Fruit fly (Drosophila melanogaster) whole organism, embryonic: ENCODE measurements around the gene Lcp65Ae.
A peak's percentile ranks its signal among the peaks of the same experiment; 100 is the strongest.

Experiments
- BEAF-32 ChIP-seq: fragments of 200-800 bp; sonication (Bioruptor generic); optimal IDR thresholded peaks from 3 replicates; lab custom pipeline; 2017; ENCODE audit warnings: missing biosample characterization, missing genetic modification characterization, mild to moderate bottlenecking, moderate library complexity, missing genetic modification reagents
- CG10147 ChIP-seq: fragments of 200-800 bp; sonication (Bioruptor generic); optimal IDR thresholded peaks from 2 replicates; lab custom pipeline; 2019; ENCODE audit warnings: missing biosample characterization, mild to moderate bottlenecking, missing genetic modification characterization, moderate library complexity
- CG10565 ChIP-seq: fragments of 200-800 bp; sonication (Bioruptor generic); optimal IDR thresholded peaks from 3 replicates; lab custom pipeline; 2016; ENCODE audit warnings: missing biosample characterization, mild to moderate bottlenecking, missing genetic modification characterization
- CG15011 ChIP-seq: fragments of 200-800 bp; sonication (Bioruptor generic); optimal IDR thresholded peaks from 3 replicates; lab custom pipeline; 2018; ENCODE audit warnings: missing biosample characterization, mild to moderate bottlenecking, missing genetic modification characterization
- CG15269 ChIP-seq: fragments of 200-800 bp; sonication (Bioruptor generic); optimal IDR thresholded peaks from 2 replicates; lab custom pipeline; 2018; ENCODE audit warnings: missing biosample characterization, mild to moderate bottlenecking, missing genetic modification characterization, moderate library complexity
- CG1529 ChIP-seq: fragments of 200-800 bp; sonication (Bioruptor generic); optimal IDR thresholded peaks from 3 replicates; lab custom pipeline; 2018; ENCODE audit warnings: missing biosample characterization, missing genetic modification characterization
- CG17328 ChIP-seq: fragments of 200-800 bp; sonication (Bioruptor generic); IDR thresholded peaks from 2 replicates; pipeline ENCODE4 v1.3.6; 2022; ENCODE audit warnings: missing biosample characterization, missing genetic modification characterization
- CG1792 ChIP-seq: fragments of 200-800 bp; sonication (Bioruptor generic); optimal IDR thresholded peaks from 2 replicates; lab custom pipeline; 2016; ENCODE audit warnings: missing biosample characterization, missing genetic modification characterization
- CG2120 ChIP-seq: fragments of 200-800 bp; sonication (Bioruptor generic); optimal IDR thresholded peaks from 3 replicates; lab custom pipeline; 2016; ENCODE audit warnings: missing biosample characterization, missing genetic modification characterization
- CG3838 ChIP-seq: fragments of 200-800 bp; sonication (Bioruptor generic); optimal IDR thresholded peaks from 3 replicates; lab custom pipeline; 2016; ENCODE audit warnings: missing biosample characterization, missing genetic modification characterization
- CG4282 ChIP-seq: fragments of 200-800 bp; sonication (Bioruptor generic); optimal IDR thresholded peaks from 2 replicates; lab custom pipeline; 2016; ENCODE audit warnings: missing biosample characterization, missing genetic modification characterization
- CG8388 ChIP-seq: fragments of 200-800 bp; sonication (Bioruptor generic); optimal IDR thresholded peaks from 2 replicates; lab custom pipeline; 2019; ENCODE audit warnings: missing biosample characterization, mild to moderate bottlenecking, missing genetic modification characterization, moderate library complexity
- CG9215 ChIP-seq: fragments of 200-800 bp; sonication (Bioruptor generic); IDR thresholded peaks from 2 replicates; pipeline ENCODE4 v1.3.6; 2022; ENCODE audit warnings: missing biosample characterization, missing genetic modification characterization
- D ChIP-seq, 2 experiments: fragments of 200-800 bp in 1 of 2; fragments of >200 bp in 1 of 2; sonication (Bioruptor generic) in 1 of 2; optimal IDR thresholded peaks; 2 replicates in 1 of 2; 3 replicates in 1 of 2; lab custom pipeline; 2017; ENCODE audit warnings: mild to moderate bottlenecking in 1 of 2, missing biosample characterization in 1 of 2, missing genetic modification characterization in 1 of 2, missing genetic modification reagents in 1 of 2
- Deaf1 ChIP-seq: fragments of 200-800 bp; optimal IDR thresholded peaks from 3 replicates; lab custom pipeline; 2019; ENCODE audit warnings: missing biosample characterization, mild to moderate bottlenecking, missing genetic modification characterization, moderate library complexity
- Doc2 ChIP-seq: fragments of 200-800 bp; sonication (Bioruptor generic); IDR thresholded peaks from 2 replicates; pipeline ENCODE4 v1.3.6; 2022; ENCODE audit warnings: missing biosample characterization, missing genetic modification characterization
- Fer3 ChIP-seq: fragments of 200-800 bp; sonication (Bioruptor generic); optimal IDR thresholded peaks from 2 replicates; lab custom pipeline; 2018; ENCODE audit warnings: missing biosample characterization, mild to moderate bottlenecking, missing genetic modification characterization, moderate library complexity
- Gug ChIP-seq: fragments of 200-800 bp; sonication (Bioruptor generic); IDR thresholded peaks from 4 replicates; pipeline ENCODE4 v1.3.6; 2022; ENCODE audit warnings: missing biosample characterization, missing genetic modification characterization
- Hr78 ChIP-seq, 2 experiments: fragments of 200-800 bp in 1 of 2; fragments of >200 bp in 1 of 2; sonication (Bioruptor generic) in 1 of 2; optimal IDR thresholded peaks; 2 replicates each; lab custom pipeline; 2017 to 2019; ENCODE audit warnings: missing biosample characterization in 2 of 2, missing genetic modification characterization in 2 of 2, mild to moderate bottlenecking in 1 of 2, moderate library complexity in 1 of 2
- Sry-β ChIP-seq: fragments of 200-800 bp; sonication (Bioruptor generic); optimal IDR thresholded peaks from 2 replicates; lab custom pipeline; 2018; ENCODE audit warnings: missing biosample characterization, mild to moderate bottlenecking, missing genetic modification characterization, moderate library complexity
- Xrp1 ChIP-seq: fragments of 200-800 bp; sonication (Bioruptor generic); IDR thresholded peaks from 2 replicates; pipeline ENCODE4 v1.3.6; 2022; ENCODE audit warnings: missing biosample characterization, missing genetic modification characterization
- bab2 ChIP-seq: fragments of 200-800 bp; sonication (Bioruptor generic); optimal IDR thresholded peaks from 2 replicates; lab custom pipeline; 2016; ENCODE audit warnings: missing biosample characterization, missing genetic modification characterization
- chinmo ChIP-seq: fragments of 200-800 bp; sonication (Bioruptor generic); IDR thresholded peaks from 4 replicates; pipeline ENCODE4 v1.3.6; 2022; ENCODE audit warnings: missing biosample characterization, missing genetic modification characterization; ENCODE audit not compliant: partially characterized antibody
- chm ChIP-seq: fragments of 200-800 bp; sonication (Bioruptor generic); IDR thresholded peaks from 2 replicates; pipeline ENCODE4 v1.3.6; 2022; ENCODE audit warnings: missing biosample characterization, missing genetic modification characterization
- ci ChIP-seq: fragments of 200-800 bp; sonication (Bioruptor generic); IDR thresholded peaks from 3 replicates; pipeline ENCODE4 v1.3.6; 2022; ENCODE audit warnings: missing biosample characterization, missing genetic modification characterization
- dan ChIP-seq: fragments of 200-800 bp; sonication (Bioruptor generic); IDR thresholded peaks from 2 replicates; pipeline ENCODE4 v1.3.6; 2022; ENCODE audit warnings: missing biosample characterization, missing genetic modification characterization
- fd102C ChIP-seq: fragments of 200-800 bp; sonication (Bioruptor generic); optimal IDR thresholded peaks from 2 replicates; lab custom pipeline; 2018; ENCODE audit warnings: missing biosample characterization, mild to moderate bottlenecking, missing genetic modification characterization, moderate library complexity
- fd3F ChIP-seq: fragments of 200-800 bp; sonication (Bioruptor generic); optimal IDR thresholded peaks from 2 replicates; lab custom pipeline; 2018; ENCODE audit warnings: missing biosample characterization, mild to moderate bottlenecking, missing genetic modification characterization, moderate library complexity
- fu2 ChIP-seq: fragments of 200-800 bp; sonication (Bioruptor generic); optimal IDR thresholded peaks from 2 replicates; lab custom pipeline; 2016; ENCODE audit warnings: missing biosample characterization, missing genetic modification characterization
- gce ChIP-seq: fragments of 200-800 bp; sonication (Bioruptor generic); IDR thresholded peaks from 3 replicates; pipeline ENCODE4 v1.3.6; 2022; ENCODE audit warnings: missing biosample characterization, missing genetic modification characterization
- gsb-n ChIP-seq: fragments of 200-800 bp; sonication (Bioruptor generic); optimal IDR thresholded peaks from 3 replicates; lab custom pipeline; 2018; ENCODE audit warnings: missing biosample characterization, mild to moderate bottlenecking, missing genetic modification characterization
- jing ChIP-seq: fragments of 200-800 bp; sonication (Bioruptor generic); optimal IDR thresholded peaks from 2 replicates; lab custom pipeline; 2018; ENCODE audit warnings: missing biosample characterization, mild to moderate bottlenecking, missing genetic modification characterization
- kay ChIP-seq: fragments of 200-800 bp; sonication (Bioruptor generic); optimal IDR thresholded peaks from 2 replicates; lab custom pipeline; 2016; ENCODE audit warnings: missing biosample characterization, missing genetic modification characterization
- lilli ChIP-seq: fragments of 200-800 bp; sonication (Bioruptor generic); optimal IDR thresholded peaks from 3 replicates; lab custom pipeline; 2016; ENCODE audit warnings: missing biosample characterization, missing genetic modification characterization
- lola ChIP-seq, 3 experiments: fragments of >200 bp in 2 of 3; fragments of 200-800 bp in 1 of 3; sonication (Bioruptor generic) in 1 of 3; optimal IDR thresholded peaks; 2 replicates each; lab custom pipeline; 2017 to 2019; ENCODE audit warnings: missing biosample characterization in 3 of 3, missing genetic modification characterization in 3 of 3, mild to moderate bottlenecking in 1 of 3, moderate library complexity in 1 of 3
- nau ChIP-seq: fragments of 200-800 bp; sonication (Bioruptor generic); optimal IDR thresholded peaks from 3 replicates; lab custom pipeline; 2017; ENCODE audit warnings: missing biosample characterization, mild to moderate bottlenecking, missing genetic modification characterization, missing genetic modification reagents
- nerfin-1 ChIP-seq: fragments of 200-800 bp; sonication (Bioruptor generic); optimal IDR thresholded peaks from 3 replicates; lab custom pipeline; 2019; ENCODE audit warnings: missing biosample characterization, mild to moderate bottlenecking, missing genetic modification characterization, moderate library complexity
- oc ChIP-seq: fragments of 200-800 bp; sonication (Bioruptor generic); optimal IDR thresholded peaks from 2 replicates; lab custom pipeline; 2018; ENCODE audit warnings: missing biosample characterization, mild to moderate bottlenecking, missing genetic modification characterization, moderate library complexity
- p53 ChIP-seq: fragments of 200-800 bp; sonication (Bioruptor generic); optimal IDR thresholded peaks from 2 replicates; lab custom pipeline; 2016; ENCODE audit warnings: missing biosample characterization, missing genetic modification characterization
- phol ChIP-seq: fragments of 200-800 bp; sonication (Bioruptor generic); optimal IDR thresholded peaks from 3 replicates; lab custom pipeline; 2018; ENCODE audit warnings: missing biosample characterization, mild to moderate bottlenecking, missing genetic modification characterization, moderate library complexity
- pum ChIP-seq: fragments of 200-800 bp; sonication (Bioruptor generic); optimal IDR thresholded peaks from 2 replicates; lab custom pipeline; 2016; ENCODE audit warnings: missing biosample characterization, missing genetic modification characterization
- ranshi ChIP-seq: fragments of 200-800 bp; sonication (Bioruptor generic); IDR thresholded peaks from 2 replicates; pipeline ENCODE4 v1.3.6; 2022; ENCODE audit warnings: missing biosample characterization, missing genetic modification characterization
- run ChIP-seq: fragments of 200-800 bp; sonication (Bioruptor generic); optimal IDR thresholded peaks from 3 replicates; lab custom pipeline; 2018; ENCODE audit warnings: missing biosample characterization, mild to moderate bottlenecking, missing genetic modification characterization
- slou ChIP-seq: fragments of 200-800 bp; sonication (Bioruptor generic); optimal IDR thresholded peaks from 3 replicates; lab custom pipeline; 2016; ENCODE audit warnings: missing biosample characterization, missing genetic modification characterization
- stc ChIP-seq: fragments of 200-800 bp; sonication (Bioruptor generic); IDR thresholded peaks from 2 replicates; pipeline ENCODE4 v1.3.6; 2022; ENCODE audit warnings: missing biosample characterization, missing genetic modification characterization
- tin ChIP-seq: fragments of 200-800 bp; sonication (Bioruptor generic); optimal IDR thresholded peaks from 3 replicates; lab custom pipeline; 2016; ENCODE audit warnings: missing biosample characterization, missing genetic modification characterization
- wor ChIP-seq: fragments of 200-800 bp; sonication (Bioruptor generic); IDR thresholded peaks from 2 replicates; pipeline ENCODE4 v1.3.6; 2022; ENCODE audit warnings: missing biosample characterization, missing genetic modification characterization
- zfh2 ChIP-seq: fragments of 200-800 bp; sonication (Bioruptor generic); optimal IDR thresholded peaks from 2 replicates; lab custom pipeline; 2016; ENCODE audit warnings: missing biosample characterization, missing genetic modification characterization

Gene Lcp65Ae

DNA sequence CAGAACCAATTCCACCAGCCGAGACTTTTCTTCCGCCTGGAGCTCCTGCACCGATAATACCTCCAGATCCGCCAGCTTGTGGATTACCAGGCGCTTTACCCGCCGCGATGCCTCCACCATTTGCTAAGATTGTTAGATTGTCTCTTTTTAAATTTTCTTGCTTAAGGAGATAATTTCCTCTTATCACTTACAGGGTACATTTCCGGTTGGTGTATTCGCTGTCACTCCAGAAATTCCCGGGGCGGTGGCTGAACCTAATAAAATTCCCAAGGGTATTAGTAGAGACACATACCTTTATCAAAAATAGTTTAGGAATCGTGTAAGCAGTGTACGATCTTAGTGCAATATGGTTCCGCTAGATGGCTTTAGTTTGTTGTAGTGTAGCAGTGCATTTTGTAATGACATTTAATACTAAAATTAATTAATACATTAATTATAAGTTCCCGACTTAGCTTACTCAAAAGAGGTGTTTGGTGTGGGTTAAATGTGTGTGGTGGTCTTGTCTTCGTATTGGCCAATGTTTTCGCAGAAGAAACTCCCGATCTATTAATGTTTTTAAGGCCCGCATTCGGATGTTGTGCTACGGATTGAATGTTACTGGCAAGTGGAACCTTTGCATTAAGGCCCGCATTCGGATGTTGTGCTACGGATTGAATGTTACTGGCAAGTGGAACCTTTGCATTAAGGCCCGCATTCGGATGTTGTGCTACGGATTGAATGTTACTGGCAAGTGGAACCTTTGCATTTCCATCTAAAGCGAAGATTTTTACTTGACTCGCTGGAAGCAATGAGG, 13.1 kb downstream of the Lcp65Ae start (continued):
- no peak for TF ChIP-seq run (tag; lab: Kevin White, UChicago)
- TF ChIP-seq Deaf1 (tag; lab: Kevin White, UChicago), result peak; percentile 3
- peak; percentile 54 for TF ChIP-seq CG10147 (GFP tag; lab: Kevin White, UChicago)
- TF ChIP-seq zfh2 (GFP tag; lab: Kevin White, UChicago), result no peak
- peak; percentile 82 for TF ChIP-seq fd102C (GFP tag; lab: Kevin White, UChicago)
- peak in 1 of 3 experiments; percentile 76 for TF ChIP-seq lola (GFP tag; optimal IDR thresholded peaks at IDR 0.05; lab: Kevin White, UChicago)
- no peak for TF ChIP-seq fd3F (GFP tag; lab: Kevin White, UChicago)
- TF ChIP-seq CG8388 (GFP tag; lab: Kevin White, UChicago), result peak; percentile 55
- TF ChIP-seq CG9215 (GFP tag; lab: Robert Waterston, UW), result peak; percentile 28; the same call in 1 of the 2 replicates
- peak; percentile 72 for TF ChIP-seq nerfin-1 (tag; lab: Kevin White, UChicago)
- TF ChIP-seq lilli (GFP tag; lab: Kevin White, UChicago), result peak; percentile 32
- peak; percentile 76; the same call in 1 of the 2 replicates for TF ChIP-seq ranshi
- peak; percentile 41 for TF ChIP-seq jing (GFP tag; lab: Kevin White, UChicago)
- TF ChIP-seq fu2 (GFP tag; lab: Kevin White, UChicago), result no peak
- TF ChIP-seq bab2 (GFP tag; lab: Kevin White, UChicago), result peak; percentile 42
- TF ChIP-seq CG4282 (GFP tag; lab: Kevin White, UChicago), result no peak
- peak; percentile 87 for TF ChIP-seq nau (GFP tag; lab: Kevin White, UChicago)
- TF ChIP-seq CG3838 (GFP tag; lab: Kevin White, UChicago), result peak; percentile 4
- no peak for TF ChIP-seq kay (GFP tag; lab: Kevin White, UChicago)
- TF ChIP-seq CG10565, result peak; percentile 24
- peak; percentile 63 for TF ChIP-seq gsb-n (tag; lab: Kevin White, UChicago)
- peak; percentile 12 for TF ChIP-seq oc (tag; lab: Kevin White, UChicago)
- peak; percentile 94 for TF ChIP-seq chm (GFP tag; lab: Robert Waterston, UW)
- TF ChIP-seq ci (GFP tag; lab: Robert Waterston, UW), result peak; percentile 98
- peak; percentile 2 for TF ChIP-seq slou (GFP tag; lab: Kevin White, UChicago)
- peak; percentile 41 for TF ChIP-seq Xrp1 (GFP tag; lab: Robert Waterston, UW)
- TF ChIP-seq wor (GFP tag; lab: Robert Waterston, UW), result peak; percentile 18; the same call in 1 of the 2 replicates
- no peak for TF ChIP-seq D (optimal IDR thresholded peaks at IDR 0.05; lab: Kevin White, UChicago)
- TF ChIP-seq D (GFP tag; optimal IDR thresholded peaks at IDR 0.05; lab: Kevin White, UChicago), result peak; percentile 76
- TF ChIP-seq chinmo (GFP tag; lab: Robert Waterston, UW), result no peak
- peak; percentile 56 for TF ChIP-seq CG1792 (GFP tag; lab: Kevin White, UChicago)
- TF ChIP-seq gce (GFP tag; lab: Robert Waterston, UW), result peak; percentile 94
- peak; percentile 69 for TF ChIP-seq tin
- no peak for TF ChIP-seq Hr78 (GFP tag; optimal IDR thresholded peaks at IDR 0.05; lab: Kevin White, UChicago)
- TF ChIP-seq stc, result peak; percentile 89
- TF ChIP-seq CG17328 (GFP tag; lab: Robert Waterston, UW), result peak; percentile 89
- TF ChIP-seq BEAF-32 (GFP tag; lab: Kevin White, UChicago), result peak; percentile 28
- TF ChIP-seq pum, result no peak
- peak; percentile 46 for TF ChIP-seq CG1529 (GFP tag; lab: Kevin White, UChicago)
- no peak for TF ChIP-seq Doc2 (GFP tag; lab: Robert Waterston, UW)
- peak; percentile 71 for TF ChIP-seq CG15011 (GFP tag; lab: Kevin White, UChicago)
- peak; percentile 75 for TF ChIP-seq Fer3 (tag; lab: Kevin White, UChicago)
- TF ChIP-seq CG15269, result peak; percentile 63
- peak; percentile 20; the same call in 1 of the 4 replicates for TF ChIP-seq Gug (GFP tag; lab: Robert Waterston, UW)
- peak; percentile 70 for TF ChIP-seq p53 (GFP tag; lab: Kevin White, UChicago)
- TF ChIP-seq Sry-β (GFP tag; lab: Kevin White, UChicago), result peak; percentile 62
- TF ChIP-seq phol (tag; lab: Kevin White, UChicago), result peak; percentile 70
- TF ChIP-seq CG2120 (GFP tag; lab: Kevin White, UChicago), result no peak
- TF ChIP-seq dan, result no peak
